Fruit fly (Drosophila melanogaster) ovary, adult (tissue): ENCODE data around the gene CG11585.

Source experiments
- CG17801 ChIP-seq: fragments of 200-800 bp; optimal IDR thresholded peaks from 2 replicates; lab custom pipeline; 2019; ENCODE audit warnings: missing biosample characterization, mild to moderate bottlenecking, missing genetic modification characterization, moderate library complexity; ENCODE audit not compliant: partially characterized antibody

The CG11585 gene

dm6 chrX:14199967-14200531 is 10.7 kb downstream of the CG11585 start, which contains the start of gene CG11590:
Gene CG11590, plus strand, starts transcription at chrX:14200178.
- no peak for TF ChIP-seq CG17801 (GFP tag; lab: Kevin White, UChicago)

- no peak for TF ChIP-seq CG17801 (GFP tag; lab: Kevin White, UChicago)
Observed at dm6 chrX:14201178-14201577, 11.9 kb downstream of the CG11585 start, which contains the start of gene Prp16. Gene Prp16, plus strand, starts transcription at chrX:14201362.

- TF ChIP-seq CG17801 (GFP tag; lab: Kevin White, UChicago): peak; percentile 49
Observed at dm6 chrX:14208426-14209208, 19.3 kb downstream of the CG11585 start.

dm6 chrX:14209209-14209781 is 20.0 kb downstream of the CG11585 start:
- no peak for TF ChIP-seq CG17801 (GFP tag; lab: Kevin White, UChicago)

- TF ChIP-seq CG17801 (GFP tag; lab: Kevin White, UChicago): peak; percentile 49
Observed at dm6 chrX:14211250-14211944, 22.1 kb downstream of the CG11585 start.

dm6 chrX:14212147-14212792 is 23.0 kb downstream of the CG11585 start:
- no peak for TF ChIP-seq CG17801 (GFP tag; lab: Kevin White, UChicago)

dm6 chrX:14213509-14214154 is 24.3 kb downstream of the CG11585 start:
- no peak for TF ChIP-seq CG17801 (GFP tag; lab: Kevin White, UChicago)

dm6 chrX:14214505-14215449 is 25.5 kb downstream of the CG11585 start:
- TF ChIP-seq CG17801 (GFP tag; lab: Kevin White, UChicago): peak; percentile 79

dm6 chrX:14215834-14216233 is 26.5 kb downstream of the CG11585 start:
- no peak for TF ChIP-seq CG17801 (GFP tag; lab: Kevin White, UChicago)

dm6 chrX:14216844-14217243 is 27.5 kb downstream of the CG11585 start:
- TF ChIP-seq CG17801 (GFP tag; lab: Kevin White, UChicago): no peak

dm6 chrX:14218045-14218483 is 28.7 kb downstream of the CG11585 start:
- peak; percentile 91 for TF ChIP-seq CG17801 (GFP tag; lab: Kevin White, UChicago)

dm6 chrX:14221182-14221581 is 31.9 kb downstream of the CG11585 start:
- TF ChIP-seq CG17801 (GFP tag; lab: Kevin White, UChicago): no peak

- no peak for TF ChIP-seq CG17801 (GFP tag; lab: Kevin White, UChicago)
Observed at dm6 chrX:14221995-14222394, 32.7 kb downstream of the CG11585 start.
